Worm (Caenorhabditis elegans) whole organism, midembryonic: ENCODE data around the gene timm-17B.2.

Experiments
- klf-2 ChIP-seq: fragments of 200-800 bp; sonication (Bioruptor generic); conservative IDR thresholded peaks from 2 replicates; pipeline ENCODE4 v1.3.6; 2022; ENCODE audit warnings: missing genetic modification reagents, missing genetic modification characterization, missing compliant biosample characterization
- med-1 ChIP-seq: sonication (generic microtip); optimal IDR thresholded peaks from 2 replicates; lab custom pipeline; 2017; ENCODE audit warnings: missing genetic modification characterization, mild to moderate bottlenecking, missing compliant biosample characterization, antibody characterized with exemption, missing genetic modification reagents; ENCODE audit not compliant: insufficient read depth

ce11 chrIV:8376923-8377322 is 19.5 kb upstream of the timm-17B.2 start:
- no peak for TF ChIP-seq klf-2 (GFP tag; lab: Robert Waterston, UW)
- TF ChIP-seq med-1 (GFP tag; lab: Kevin White, UChicago) = no peak
